Fruit fly (Drosophila melanogaster) whole organism, embryonic: Measurements from ENCODE around the gene CG15741.

Experiments used
- Aef1 ChIP-seq: fragments of 200-800 bp; sonication (Bioruptor generic); IDR thresholded peaks from 3 replicates; pipeline ENCODE4 v1.3.6; 2022; ENCODE audit warnings: missing biosample characterization, missing genetic modification characterization
- Antp ChIP-seq: fragments of 200-800 bp; sonication (Bioruptor generic); optimal IDR thresholded peaks from 3 replicates; lab custom pipeline; 2016; ENCODE audit warnings: missing biosample characterization, missing genetic modification characterization
- Bgb ChIP-seq: fragments of 200-800 bp; sonication (Bioruptor generic); IDR thresholded peaks from 2 replicates; pipeline ENCODE4 v1.3.6; 2022; ENCODE audit warnings: missing biosample characterization, missing genetic modification characterization; ENCODE audit not compliant: partially characterized antibody
- CG11456 ChIP-seq: fragments of 200-800 bp; sonication (Bioruptor generic); IDR thresholded peaks from 3 replicates; pipeline ENCODE4 v1.3.6; 2022; ENCODE audit warnings: missing biosample characterization, missing genetic modification characterization
- CG1233 ChIP-seq: fragments of 200-800 bp; sonication (Bioruptor generic); optimal IDR thresholded peaks from 4 replicates; lab custom pipeline; 2018; ENCODE audit warnings: missing biosample characterization, mild to moderate bottlenecking, missing genetic modification characterization
- CG12391 ChIP-seq: fragments of 200-800 bp; sonication (Bioruptor generic); optimal IDR thresholded peaks from 3 replicates; lab custom pipeline; 2018; ENCODE audit warnings: missing biosample characterization, mild to moderate bottlenecking, missing genetic modification characterization, moderate library complexity
- CG12769 ChIP-seq: fragments of 200-800 bp; sonication (Bioruptor generic); optimal IDR thresholded peaks from 2 replicates; lab custom pipeline; 2019; ENCODE audit warnings: missing biosample characterization, mild to moderate bottlenecking, missing genetic modification characterization, moderate library complexity
- CG14710 ChIP-seq: fragments of 200-800 bp; sonication (Bioruptor generic); optimal IDR thresholded peaks from 3 replicates; lab custom pipeline; 2019; ENCODE audit warnings: missing biosample characterization, mild to moderate bottlenecking, missing genetic modification characterization, moderate library complexity
- CG17328 ChIP-seq: fragments of 200-800 bp; sonication (Bioruptor generic); IDR thresholded peaks from 2 replicates; pipeline ENCODE4 v1.3.6; 2022; ENCODE audit warnings: missing biosample characterization, missing genetic modification characterization
- CG2116 ChIP-seq: fragments of 200-800 bp; sonication (Bioruptor generic); optimal IDR thresholded peaks from 3 replicates; lab custom pipeline; 2018; ENCODE audit warnings: missing biosample characterization, mild to moderate bottlenecking, missing genetic modification characterization
- CG2129 ChIP-seq: fragments of 200-800 bp; sonication (Bioruptor generic); IDR thresholded peaks from 2 replicates; pipeline ENCODE4 v1.3.6; 2022; ENCODE audit warnings: missing biosample characterization, missing genetic modification characterization; ENCODE audit not compliant: partially characterized antibody
- CG2202 ChIP-seq: fragments of 200-800 bp; sonication (Bioruptor generic); optimal IDR thresholded peaks from 2 replicates; lab custom pipeline; 2018; ENCODE audit warnings: missing biosample characterization, mild to moderate bottlenecking, missing genetic modification characterization
- CG2875 ChIP-seq: fragments of 200-800 bp; sonication (Bioruptor generic); optimal IDR thresholded peaks from 2 replicates; lab custom pipeline; 2017; ENCODE audit warnings: missing biosample characterization, mild to moderate bottlenecking, missing genetic modification characterization, missing genetic modification reagents
- CG4707 ChIP-seq: fragments of 200-800 bp; sonication (Bioruptor generic); optimal IDR thresholded peaks from 2 replicates; lab custom pipeline; 2018; ENCODE audit warnings: missing biosample characterization, mild to moderate bottlenecking, missing genetic modification characterization, moderate library complexity
- CG6272 ChIP-seq: fragments of 200-800 bp; sonication (Bioruptor generic); IDR thresholded peaks from 2 replicates; pipeline ENCODE4 v1.3.6; 2022; ENCODE audit warnings: missing biosample characterization, missing genetic modification characterization
- CG7987 ChIP-seq: fragments of 200-800 bp; sonication (Bioruptor generic); optimal IDR thresholded peaks from 2 replicates; lab custom pipeline; 2018; ENCODE audit warnings: missing biosample characterization, mild to moderate bottlenecking, missing genetic modification characterization, moderate library complexity
- CG9876 ChIP-seq: fragments of 200-800 bp; sonication (Bioruptor generic); optimal IDR thresholded peaks from 2 replicates; lab custom pipeline; 2016; ENCODE audit warnings: missing biosample characterization, missing genetic modification characterization
- CkIIα-i1 ChIP-seq: fragments of 200-800 bp; sonication (Bioruptor generic); IDR thresholded peaks from 2 replicates; pipeline ENCODE4 v1.3.6; 2022; ENCODE audit warnings: missing biosample characterization, missing genetic modification characterization
- Ets65A ChIP-seq: fragments of 200-800 bp; sonication (Bioruptor generic); peaks from one replicate; lab custom pipeline; 2016; ENCODE audit warnings: missing biosample characterization, missing genetic modification characterization
- Fer1 ChIP-seq: fragments of 200-800 bp; sonication (Bioruptor generic); optimal IDR thresholded peaks from 2 replicates; lab custom pipeline; 2017; ENCODE audit warnings: missing biosample characterization, mild to moderate bottlenecking, missing genetic modification characterization
- Gsc ChIP-seq: fragments of 200-800 bp; sonication (Bioruptor generic); IDR thresholded peaks from 2 replicates; pipeline ENCODE4 v1.3.6; 2022; ENCODE audit warnings: missing biosample characterization, missing genetic modification characterization
- HLH4C ChIP-seq: fragments of 200-800 bp; sonication (Bioruptor generic); IDR thresholded peaks from 3 replicates; pipeline ENCODE4 v1.3.6; 2022; ENCODE audit warnings: missing biosample characterization, missing genetic modification characterization; ENCODE audit not compliant: partially characterized antibody
- Hey ChIP-seq: fragments of 200-800 bp; sonication (Bioruptor generic); optimal IDR thresholded peaks from 3 replicates; lab custom pipeline; 2018; ENCODE audit warnings: missing biosample characterization, mild to moderate bottlenecking, missing genetic modification characterization
- Hr51 ChIP-seq, 2 experiments: fragments of 200-800 bp; sonication (Bioruptor generic); optimal IDR thresholded peaks; 2 replicates in 1 of 2; 3 replicates in 1 of 2; lab custom pipeline; 2016 to 2018; ENCODE audit warnings: missing biosample characterization in 2 of 2, missing genetic modification characterization in 2 of 2, mild to moderate bottlenecking in 1 of 2, moderate library complexity in 1 of 2
- Hsf ChIP-seq: fragments of 200-800 bp; sonication (Bioruptor generic); optimal IDR thresholded peaks from 3 replicates; lab custom pipeline; 2016; ENCODE audit warnings: missing biosample characterization, missing genetic modification characterization
- MTF-1 ChIP-seq: fragments of 200-800 bp; sonication (Bioruptor generic); optimal IDR thresholded peaks from 2 replicates; lab custom pipeline; 2018; ENCODE audit warnings: missing biosample characterization, mild to moderate bottlenecking, missing genetic modification characterization, borderline replicate concordance
- NC2α ChIP-seq: fragments of 200-800 bp; sonication (Bioruptor generic); optimal IDR thresholded peaks from 2 replicates; lab custom pipeline; 2016; ENCODE audit warnings: missing biosample characterization, missing genetic modification characterization
- Scr ChIP-seq: fragments of 200-800 bp; sonication (Bioruptor generic); IDR thresholded peaks from 2 replicates; pipeline ENCODE4 v1.3.6; 2022; ENCODE audit warnings: missing biosample characterization, missing genetic modification characterization; ENCODE audit not compliant: partially characterized antibody
- Sin3A ChIP-seq: fragments of >200 bp; optimal IDR thresholded peaks from 2 replicates; lab custom pipeline; 2018
- Sry-δ ChIP-seq: fragments of 200-800 bp; sonication (Bioruptor generic); optimal IDR thresholded peaks from 2 replicates; lab custom pipeline; 2016; ENCODE audit warnings: missing biosample characterization, missing genetic modification characterization
- TFAM ChIP-seq: fragments of 200-800 bp; sonication (Bioruptor generic); optimal IDR thresholded peaks from 2 replicates; lab custom pipeline; 2017; ENCODE audit warnings: missing biosample characterization, missing genetic modification characterization, inconsistent platforms
- Tbp ChIP-seq: fragments of >200 bp; optimal IDR thresholded peaks from 2 replicates; lab custom pipeline; 2018; ENCODE audit warnings: missing biosample characterization, missing genetic modification characterization
- YL-1 ChIP-seq: fragments of 200-800 bp; sonication (Bioruptor generic); optimal IDR thresholded peaks from 3 replicates; lab custom pipeline; 2017; ENCODE audit warnings: missing biosample characterization, mild to moderate bottlenecking, missing genetic modification characterization
- bigmax ChIP-seq: fragments of 200-800 bp; sonication (Bioruptor generic); optimal IDR thresholded peaks from 2 replicates; lab custom pipeline; 2018; ENCODE audit warnings: missing biosample characterization, mild to moderate bottlenecking, missing genetic modification characterization
- br ChIP-seq: fragments of >200 bp; optimal IDR thresholded peaks from 2 replicates; lab custom pipeline; 2017
- cad ChIP-seq: fragments of >200 bp; optimal IDR thresholded peaks from 2 replicates; lab custom pipeline; 2017; ENCODE audit warnings: missing biosample characterization, missing genetic modification characterization
- chif ChIP-seq, 2 experiments: fragments of 200-800 bp; sonication (Bioruptor generic); optimal IDR thresholded peaks; 3 replicates each; lab custom pipeline; 2016; ENCODE audit warnings: missing biosample characterization in 2 of 2, missing genetic modification characterization in 2 of 2
- corto ChIP-seq: fragments of 200-800 bp; sonication (Bioruptor generic); optimal IDR thresholded peaks from 2 replicates; lab custom pipeline; 2016; ENCODE audit warnings: missing biosample characterization, mild to moderate bottlenecking, missing genetic modification characterization, moderate library complexity
- fd3F ChIP-seq: fragments of 200-800 bp; sonication (Bioruptor generic); optimal IDR thresholded peaks from 2 replicates; lab custom pipeline; 2018; ENCODE audit warnings: missing biosample characterization, mild to moderate bottlenecking, missing genetic modification characterization, moderate library complexity
- fd96Cb ChIP-seq: fragments of 200-800 bp; sonication (Bioruptor generic); optimal IDR thresholded peaks from 2 replicates; lab custom pipeline; 2018; ENCODE audit warnings: missing biosample characterization, mild to moderate bottlenecking, missing genetic modification characterization, moderate library complexity
- h ChIP-seq: fragments of >200 bp; optimal IDR thresholded peaks from 2 replicates; lab custom pipeline; 2017
- ken ChIP-seq: fragments of 200-800 bp; sonication (Bioruptor generic); IDR thresholded peaks from 3 replicates; pipeline ENCODE4 v1.3.6; 2022; ENCODE audit warnings: missing biosample characterization, missing genetic modification characterization
- maf-S ChIP-seq: fragments of 200-800 bp; sonication (Bioruptor generic); optimal IDR thresholded peaks from 2 replicates; lab custom pipeline; 2016; ENCODE audit warnings: missing biosample characterization, missing genetic modification characterization
- mirr ChIP-seq: fragments of 200-800 bp; sonication (Bioruptor generic); optimal IDR thresholded peaks from 3 replicates; lab custom pipeline; 2018; ENCODE audit warnings: missing biosample characterization, mild to moderate bottlenecking, missing genetic modification characterization
- phol ChIP-seq: fragments of 200-800 bp; sonication (Bioruptor generic); optimal IDR thresholded peaks from 3 replicates; lab custom pipeline; 2018; ENCODE audit warnings: missing biosample characterization, mild to moderate bottlenecking, missing genetic modification characterization, moderate library complexity
- ro ChIP-seq: fragments of 200-800 bp; sonication (Bioruptor generic); IDR thresholded peaks from 2 replicates; pipeline ENCODE4 v1.3.6; 2022; ENCODE audit warnings: missing biosample characterization, missing genetic modification characterization
- seq ChIP-seq: fragments of 200-800 bp; sonication (Bioruptor generic); IDR thresholded peaks from 2 replicates; pipeline ENCODE4 v1.3.6; 2022; ENCODE audit warnings: missing biosample characterization, missing genetic modification characterization
- sim ChIP-seq: fragments of 200-800 bp; sonication (Bioruptor generic); IDR thresholded peaks from 2 replicates; pipeline ENCODE4 v1.3.6; 2022; ENCODE audit warnings: missing biosample characterization, missing genetic modification characterization
- sr ChIP-seq: fragments of 200-800 bp; sonication (Bioruptor generic); IDR thresholded peaks from 3 replicates; pipeline ENCODE4 v1.3.6; 2022; ENCODE audit warnings: missing biosample characterization, missing genetic modification characterization
- toy ChIP-seq: fragments of 200-800 bp; sonication (Bioruptor generic); IDR thresholded peaks from 2 replicates; pipeline ENCODE4 v1.3.6; 2022; ENCODE audit warnings: missing biosample characterization, missing genetic modification characterization
- usp ChIP-seq: fragments of >200 bp; optimal IDR thresholded peaks from 2 replicates; lab custom pipeline; 2017; ENCODE audit warnings: missing biosample characterization, missing genetic modification characterization

CG15741 gene

DNA sequence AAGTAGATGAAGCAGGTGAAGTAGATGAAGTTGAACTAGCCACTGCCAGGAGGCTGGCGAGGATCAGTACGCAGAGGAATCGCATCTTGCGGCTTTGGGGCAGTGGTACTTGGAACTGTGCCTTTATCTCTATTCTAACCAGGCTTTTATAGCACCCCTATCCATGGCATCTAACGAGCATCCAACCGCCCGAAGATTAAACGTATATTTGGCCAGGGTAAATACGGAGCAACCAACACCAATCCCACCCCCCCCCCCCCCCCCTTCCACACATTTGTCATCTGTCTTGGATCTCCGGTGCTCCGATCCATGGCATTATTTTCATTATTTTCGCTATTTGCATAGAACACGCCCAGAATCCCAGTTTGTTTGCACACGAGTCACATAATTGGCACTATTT, at the start of gene CG15741:
CG15741 (minus strand) TSS at position 101 of the 400 bp plus-strand sequence.
- TF ChIP-seq Hr51 (GFP tag; optimal IDR thresholded peaks at IDR 0.05; lab: Kevin White, UChicago) (no peak), CG12391 (tag; lab: Kevin White, UChicago) (no peak), fd96Cb (tag; lab: Kevin White, UChicago) (no peak), sr (GFP tag; lab: Robert Waterston, UW) (no peak), maf-S (GFP tag; lab: Kevin White, UChicago) (no peak), CG4707 (no peak)

DNA sequence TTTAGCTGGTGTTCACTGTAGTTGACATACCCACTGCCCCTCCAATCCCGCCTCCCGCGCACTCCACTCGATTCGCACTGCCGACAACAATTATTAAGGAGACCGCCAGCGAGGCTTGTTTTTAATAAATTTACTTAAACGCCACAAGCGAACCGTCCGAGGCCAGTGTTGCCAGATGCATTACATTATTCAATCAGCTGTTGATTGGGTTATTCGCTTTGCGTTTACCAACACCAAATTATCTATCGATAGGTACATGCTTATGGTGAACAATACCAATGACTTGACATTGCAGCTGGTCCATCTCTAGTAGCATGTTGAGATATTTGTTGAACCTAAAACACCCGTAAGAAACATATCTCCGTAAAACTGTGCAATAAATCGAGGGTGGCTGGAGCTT, 49.1 kb upstream of the CG15741 start, which contains the start of the genes CG10353 and SelG:
CG10353 (minus strand) TSS at position 187 of the 400 bp plus-strand sequence.
SelG (plus strand) TSS at position 309 of the 400 bp plus-strand sequence.
- TF ChIP-seq sim (GFP tag; lab: Robert Waterston, UW), result no peak
- TF ChIP-seq MTF-1 (GFP tag; lab: Kevin White, UChicago), result peak; percentile 56
- TF ChIP-seq HLH4C (GFP tag; lab: Robert Waterston, UW), result peak; percentile 70
- peak; percentile 95 for TF ChIP-seq Sry-δ
- peak; percentile 45 for TF ChIP-seq CG7987 (GFP tag; lab: Kevin White, UChicago)
- TF ChIP-seq CG14710 (tag; lab: Kevin White, UChicago), result peak; percentile 52
- peak; percentile 18 to 26 for TF ChIP-seq chif (GFP tag; optimal IDR thresholded peaks at IDR 0.05; lab: Kevin White, UChicago)
- TF ChIP-seq CG2202 (tag; lab: Kevin White, UChicago), result no peak
- no peak for TF ChIP-seq CkIIα-i1 (GFP tag; lab: Robert Waterston, UW)
- TF ChIP-seq phol (tag; lab: Kevin White, UChicago), result peak; percentile 27
- TF ChIP-seq CG9876, result no peak
- TF ChIP-seq TFAM (GFP tag; lab: Kevin White, UChicago), result no peak
- TF ChIP-seq Gsc (GFP tag; lab: Robert Waterston, UW), result no peak
- no peak for TF ChIP-seq Tbp (GFP tag; lab: Kevin White, UChicago)
- peak; percentile 54; the same call in 1 of the 3 replicates for TF ChIP-seq CG11456 (GFP tag; lab: Robert Waterston, UW)
- TF ChIP-seq mirr (GFP tag; lab: Kevin White, UChicago), result peak; percentile 59
- peak; percentile 80 for TF ChIP-seq Scr (GFP tag; lab: Robert Waterston, UW)
- TF ChIP-seq Fer1 (GFP tag; lab: Kevin White, UChicago), result peak; percentile 44
- TF ChIP-seq usp (GFP tag; lab: Kevin White, UChicago), result no peak
- no peak for TF ChIP-seq ro (GFP tag; lab: Robert Waterston, UW)
- TF ChIP-seq YL-1 (GFP tag; lab: Kevin White, UChicago), result peak; percentile 69
- no peak for TF ChIP-seq NC2α (GFP tag; lab: Kevin White, UChicago)
- TF ChIP-seq CG1233 (GFP tag; lab: Kevin White, UChicago), result no peak
- TF ChIP-seq CG2116, result peak; percentile 63
- no peak for TF ChIP-seq CG17328 (GFP tag; lab: Robert Waterston, UW)
- no peak for TF ChIP-seq Hey (tag; lab: Kevin White, UChicago)
- peak; percentile 83 for TF ChIP-seq Ets65A
- TF ChIP-seq bigmax (GFP tag; lab: Kevin White, UChicago), result peak; percentile 34
- TF ChIP-seq seq (GFP tag; lab: Robert Waterston, UW), result no peak
- TF ChIP-seq corto, result no peak
- no peak for TF ChIP-seq CG6272
- no peak for TF ChIP-seq CG2875
- TF ChIP-seq Antp (GFP tag; lab: Kevin White, UChicago), result peak; percentile 66
- no peak for TF ChIP-seq Aef1
- peak; percentile 35 for TF ChIP-seq Sin3A
- no peak for TF ChIP-seq fd3F (GFP tag; lab: Kevin White, UChicago)
- no peak for TF ChIP-seq cad (GFP tag; lab: Kevin White, UChicago)
- TF ChIP-seq CG12769 (tag; lab: Kevin White, UChicago), result peak; percentile 54
- TF ChIP-seq br (lab: Kevin White, UChicago), result no peak
- TF ChIP-seq toy (GFP tag; lab: Robert Waterston, UW), result no peak
- TF ChIP-seq ken (GFP tag; lab: Robert Waterston, UW), result no peak
- no peak for TF ChIP-seq h (lab: Kevin White, UChicago)
- TF ChIP-seq Bgb (GFP tag; lab: Robert Waterston, UW), result peak; percentile 90
- TF ChIP-seq CG2129 (GFP tag; lab: Robert Waterston, UW), result peak; percentile 52
- peak; percentile 22 for TF ChIP-seq Hsf (GFP tag; lab: Kevin White, UChicago)
